Fruit fly (Drosophila melanogaster) whole organism, embryonic: ENCODE results near the gene CG34282.

Experiments used
- Atf6 ChIP-seq: fragments of 200-800 bp; sonication (Bioruptor generic); IDR thresholded peaks from 2 replicates; pipeline ENCODE4 v1.3.6; 2022; ENCODE audit warnings: missing biosample characterization, missing genetic modification characterization
- Blimp-1 ChIP-seq: fragments of 200-800 bp; sonication (Bioruptor generic); optimal IDR thresholded peaks from 3 replicates; lab custom pipeline; 2018; ENCODE audit warnings: missing biosample characterization, missing genetic modification characterization, mild to moderate bottlenecking, moderate library complexity, missing genetic modification reagents
- CG10431 ChIP-seq: fragments of 200-800 bp; sonication (Bioruptor generic); optimal IDR thresholded peaks from 3 replicates; lab custom pipeline; 2018; ENCODE audit warnings: missing biosample characterization, mild to moderate bottlenecking, missing genetic modification characterization
- CG10959 ChIP-seq: fragments of 200-800 bp; sonication (Bioruptor generic); IDR thresholded peaks from 2 replicates; pipeline ENCODE4 v1.3.6; 2022; ENCODE audit warnings: missing biosample characterization, missing genetic modification characterization
- CG12942 ChIP-seq: fragments of 200-800 bp; sonication (Bioruptor generic); optimal IDR thresholded peaks from 3 replicates; lab custom pipeline; 2016; ENCODE audit warnings: missing biosample characterization, missing genetic modification characterization
- CG13424 ChIP-seq: fragments of 200-800 bp; sonication (Bioruptor generic); optimal IDR thresholded peaks from 2 replicates; lab custom pipeline; 2019; ENCODE audit warnings: missing biosample characterization, mild to moderate bottlenecking, missing genetic modification characterization, moderate library complexity
- CG13775 ChIP-seq: fragments of 200-800 bp; sonication (Bioruptor generic); optimal IDR thresholded peaks from 3 replicates; lab custom pipeline; 2017; ENCODE audit warnings: missing biosample characterization, mild to moderate bottlenecking, missing genetic modification characterization
- CG14860 ChIP-seq: fragments of 200-800 bp; sonication (Bioruptor generic); IDR thresholded peaks from 3 replicates; pipeline ENCODE4 v1.3.6; 2022; ENCODE audit warnings: missing biosample characterization, missing genetic modification characterization; ENCODE audit not compliant: partially characterized antibody
- CG15011 ChIP-seq: fragments of 200-800 bp; sonication (Bioruptor generic); optimal IDR thresholded peaks from 3 replicates; lab custom pipeline; 2018; ENCODE audit warnings: missing biosample characterization, mild to moderate bottlenecking, missing genetic modification characterization
- CG15601 ChIP-seq: fragments of 200-800 bp; sonication (Bioruptor generic); optimal IDR thresholded peaks from 3 replicates; lab custom pipeline; 2019; ENCODE audit warnings: missing biosample characterization, mild to moderate bottlenecking, missing genetic modification characterization, moderate library complexity
- CG15696 ChIP-seq: fragments of 200-800 bp; sonication (Bioruptor generic); optimal IDR thresholded peaks from 2 replicates; lab custom pipeline; 2019; ENCODE audit warnings: missing biosample characterization, mild to moderate bottlenecking, missing genetic modification characterization, moderate library complexity
- CG1603 ChIP-seq: fragments of 200-800 bp; sonication (Bioruptor generic); optimal IDR thresholded peaks from 2 replicates; lab custom pipeline; 2019; ENCODE audit warnings: missing biosample characterization, mild to moderate bottlenecking, missing genetic modification characterization, moderate library complexity
- CG1647 ChIP-seq: fragments of 200-800 bp; sonication (Bioruptor generic); optimal IDR thresholded peaks from 3 replicates; lab custom pipeline; 2016; ENCODE audit warnings: missing biosample characterization, missing genetic modification characterization
- CG17385 ChIP-seq: fragments of 200-800 bp; sonication (Bioruptor generic); optimal IDR thresholded peaks from 3 replicates; lab custom pipeline; 2018; ENCODE audit warnings: missing biosample characterization, mild to moderate bottlenecking, missing genetic modification characterization
- CG17829 ChIP-seq: fragments of 200-800 bp; optimal IDR thresholded peaks from 2 replicates; lab custom pipeline; 2019; ENCODE audit warnings: missing biosample characterization, mild to moderate bottlenecking, missing genetic modification characterization, moderate library complexity
- CG30020 ChIP-seq: fragments of 200-800 bp; optimal IDR thresholded peaks from 2 replicates; lab custom pipeline; 2019; ENCODE audit warnings: missing biosample characterization, mild to moderate bottlenecking, missing genetic modification characterization, moderate library complexity
- CG33213 ChIP-seq: fragments of 200-800 bp; sonication (Bioruptor generic); optimal IDR thresholded peaks from 3 replicates; lab custom pipeline; 2016; ENCODE audit warnings: missing biosample characterization, missing genetic modification characterization
- CG33557 ChIP-seq: fragments of 200-800 bp; sonication (Bioruptor generic); optimal IDR thresholded peaks from 2 replicates; lab custom pipeline; 2019; ENCODE audit warnings: missing biosample characterization, mild to moderate bottlenecking, missing genetic modification characterization, moderate library complexity
- CG4328 ChIP-seq: fragments of 200-800 bp; sonication (Bioruptor generic); optimal IDR thresholded peaks from 3 replicates; lab custom pipeline; 2017; ENCODE audit warnings: missing biosample characterization, missing genetic modification reagents, missing genetic modification characterization
- CG6272 ChIP-seq: fragments of 200-800 bp; sonication (Bioruptor generic); IDR thresholded peaks from 2 replicates; pipeline ENCODE4 v1.3.6; 2022; ENCODE audit warnings: missing biosample characterization, missing genetic modification characterization
- CG8924 ChIP-seq: fragments of 200-800 bp; optimal IDR thresholded peaks from 3 replicates; lab custom pipeline; 2019; ENCODE audit warnings: missing biosample characterization, mild to moderate bottlenecking, missing genetic modification characterization, moderate library complexity
- CG9437 ChIP-seq: fragments of 200-800 bp; sonication (Bioruptor generic); optimal IDR thresholded peaks from 2 replicates; lab custom pipeline; 2018; ENCODE audit warnings: missing biosample characterization, mild to moderate bottlenecking, missing genetic modification characterization
- Doc3 ChIP-seq: fragments of 200-800 bp; sonication (Bioruptor generic); IDR thresholded peaks from 3 replicates; pipeline ENCODE4 v1.3.6; 2022; ENCODE audit warnings: missing biosample characterization, missing genetic modification characterization; ENCODE audit not compliant: partially characterized antibody
- ERR ChIP-seq: fragments of 200-800 bp; sonication (Bioruptor generic); optimal IDR thresholded peaks from 2 replicates; lab custom pipeline; 2016; ENCODE audit warnings: missing biosample characterization, missing genetic modification characterization
- H2.0 ChIP-seq: fragments of 200-800 bp; sonication (Bioruptor generic); IDR thresholded peaks from 2 replicates; pipeline ENCODE4 v1.3.6; 2022; ENCODE audit warnings: missing biosample characterization, missing genetic modification characterization
- HLHmδ ChIP-seq: fragments of 200-800 bp; sonication (Bioruptor generic); optimal IDR thresholded peaks from 2 replicates; lab custom pipeline; 2018; ENCODE audit warnings: missing biosample characterization, mild to moderate bottlenecking, missing genetic modification characterization, moderate library complexity
- MTF-1 ChIP-seq: fragments of 200-800 bp; sonication (Bioruptor generic); optimal IDR thresholded peaks from 2 replicates; lab custom pipeline; 2018; ENCODE audit warnings: missing biosample characterization, mild to moderate bottlenecking, missing genetic modification characterization, borderline replicate concordance
- Mes4 ChIP-seq: fragments of 200-800 bp; sonication (Bioruptor generic); optimal IDR thresholded peaks from 2 replicates; lab custom pipeline; 2016; ENCODE audit warnings: missing biosample characterization, missing genetic modification characterization
- NfI ChIP-seq: fragments of 200-800 bp; sonication (Bioruptor generic); optimal IDR thresholded peaks from 3 replicates; lab custom pipeline; 2018; ENCODE audit warnings: missing biosample characterization, mild to moderate bottlenecking, missing genetic modification characterization, moderate library complexity
- ato ChIP-seq: fragments of 200-800 bp; sonication (Bioruptor generic); IDR thresholded peaks from 2 replicates; pipeline ENCODE4 v1.3.6; 2022; ENCODE audit warnings: missing biosample characterization, missing genetic modification characterization; ENCODE audit not compliant: partially characterized antibody
- caup ChIP-seq: fragments of 200-800 bp; sonication (Bioruptor generic); optimal IDR thresholded peaks from 3 replicates; lab custom pipeline; 2017; ENCODE audit warnings: missing biosample characterization, mild to moderate bottlenecking, missing genetic modification characterization, moderate library complexity; ENCODE audit not compliant: severe bottlenecking
- dpn ChIP-seq, 2 experiments: fragments of 200-800 bp; sonication (Bioruptor generic); optimal IDR thresholded peaks; 3 replicates each; lab custom pipeline; 2016; ENCODE audit warnings: missing biosample characterization in 2 of 2, missing genetic modification characterization in 2 of 2
- ems ChIP-seq: fragments of 200-800 bp; sonication (Bioruptor generic); optimal IDR thresholded peaks from 3 replicates; lab custom pipeline; 2016; ENCODE audit warnings: missing biosample characterization, missing genetic modification characterization
- fru ChIP-seq: fragments of >200 bp; optimal IDR thresholded peaks from 2 replicates; lab custom pipeline; 2017
- grau ChIP-seq: fragments of 200-800 bp; optimal IDR thresholded peaks from 3 replicates; lab custom pipeline; 2019; ENCODE audit warnings: missing biosample characterization, mild to moderate bottlenecking, missing genetic modification characterization, moderate library complexity
- gt ChIP-seq: fragments of 200-800 bp; sonication (Bioruptor generic); IDR thresholded peaks from 2 replicates; pipeline ENCODE4 v1.3.6; 2022; ENCODE audit warnings: missing biosample characterization, missing genetic modification characterization
- lab ChIP-seq: fragments of 200-800 bp; sonication (Bioruptor generic); optimal IDR thresholded peaks from 3 replicates; lab custom pipeline; 2017; ENCODE audit warnings: missing biosample characterization, missing genetic modification characterization, mild to moderate bottlenecking, moderate library complexity, missing genetic modification reagents
- lmd ChIP-seq: fragments of 200-800 bp; sonication (Bioruptor generic); IDR thresholded peaks from 2 replicates; pipeline ENCODE4 v1.3.6; 2022; ENCODE audit warnings: missing biosample characterization, missing genetic modification characterization
- luna ChIP-seq: fragments of 200-800 bp; sonication (Bioruptor generic); optimal IDR thresholded peaks from 2 replicates; lab custom pipeline; 2016; ENCODE audit warnings: missing biosample characterization, missing genetic modification characterization
- p53 ChIP-seq: fragments of 200-800 bp; sonication (Bioruptor generic); optimal IDR thresholded peaks from 2 replicates; lab custom pipeline; 2016; ENCODE audit warnings: missing biosample characterization, missing genetic modification characterization
- pho ChIP-seq: fragments of 200-800 bp; sonication (Bioruptor generic); optimal IDR thresholded peaks from 2 replicates; lab custom pipeline; 2016; ENCODE audit warnings: missing biosample characterization, missing genetic modification characterization
- pita ChIP-seq: fragments of 200-800 bp; sonication (Bioruptor generic); optimal IDR thresholded peaks from 2 replicates; lab custom pipeline; 2017; ENCODE audit warnings: missing biosample characterization, mild to moderate bottlenecking, missing genetic modification characterization
- run ChIP-seq: fragments of 200-800 bp; sonication (Bioruptor generic); optimal IDR thresholded peaks from 3 replicates; lab custom pipeline; 2018; ENCODE audit warnings: missing biosample characterization, mild to moderate bottlenecking, missing genetic modification characterization
- sd ChIP-seq: fragments of 200-800 bp; sonication (Bioruptor generic); optimal IDR thresholded peaks from 3 replicates; lab custom pipeline; 2018; ENCODE audit warnings: missing biosample characterization, mild to moderate bottlenecking, missing genetic modification characterization, moderate library complexity
- stwl ChIP-seq: fragments of 200-800 bp; sonication (Bioruptor generic); optimal IDR thresholded peaks from 3 replicates; lab custom pipeline; 2018; ENCODE audit warnings: missing biosample characterization, mild to moderate bottlenecking, missing genetic modification characterization, moderate library complexity
- tup ChIP-seq: fragments of 200-800 bp; sonication (Bioruptor generic); optimal IDR thresholded peaks from 2 replicates; lab custom pipeline; 2016; ENCODE audit warnings: missing biosample characterization, mild to moderate bottlenecking, missing genetic modification characterization, moderate library complexity
- zf30C ChIP-seq: fragments of 200-800 bp; sonication (Bioruptor generic); optimal IDR thresholded peaks from 3 replicates; lab custom pipeline; 2018; ENCODE audit warnings: missing biosample characterization, mild to moderate bottlenecking, missing genetic modification characterization
- zfh2 ChIP-seq: fragments of 200-800 bp; sonication (Bioruptor generic); optimal IDR thresholded peaks from 2 replicates; lab custom pipeline; 2016; ENCODE audit warnings: missing biosample characterization, missing genetic modification characterization

Gene CG34282

DNA sequence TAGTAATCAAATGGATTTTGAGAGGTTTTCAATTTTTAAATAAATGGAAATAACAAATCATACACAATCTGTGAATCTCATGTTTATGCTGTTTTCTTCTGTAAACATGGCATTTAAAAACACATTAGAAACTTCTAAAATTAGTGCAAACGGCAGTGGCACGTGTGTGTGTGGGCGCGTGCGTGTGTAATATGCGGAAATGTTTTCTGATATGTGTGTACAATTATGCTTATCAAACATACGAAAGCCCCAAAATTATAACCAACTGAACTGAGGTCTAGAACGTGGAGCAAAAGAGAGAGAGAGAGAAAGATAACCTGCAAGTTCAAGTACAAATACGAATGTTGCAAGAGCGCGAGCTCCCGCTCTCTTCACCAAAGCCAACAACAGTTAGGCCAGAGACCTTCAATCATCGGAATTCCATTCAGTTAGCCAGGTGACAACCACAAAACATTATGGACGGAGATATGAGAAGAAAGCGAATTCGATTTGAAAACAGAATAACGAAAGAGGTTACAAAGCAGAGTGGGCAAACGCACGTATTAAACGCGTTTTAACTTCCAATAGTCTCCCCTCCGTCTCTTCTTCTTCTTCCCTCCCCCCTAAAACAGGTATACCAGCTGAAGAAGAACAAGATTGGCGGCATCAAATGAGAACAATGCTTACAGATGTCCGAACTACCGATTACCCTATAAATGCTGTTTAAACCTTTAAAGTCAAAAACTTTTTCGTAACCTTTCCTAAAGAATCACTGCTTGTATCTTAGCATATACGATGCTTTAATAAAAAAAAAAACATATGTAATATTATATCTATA lies 46.2 kb downstream of the CG34282 start (continued):
- TF ChIP-seq ems (GFP tag; lab: Kevin White, UChicago) (peak; percentile 83), CG13424 (tag; lab: Kevin White, UChicago) (peak; percentile 96), CG1603 (tag; lab: Kevin White, UChicago) (peak; percentile 92), grau (peak; percentile 96), dpn (GFP tag; optimal IDR thresholded peaks at IDR 0.05; lab: Kevin White, UChicago) (peak; percentile 89 to 96), HLHmδ (GFP tag; lab: Kevin White, UChicago) (no peak), Mes4 (GFP tag; lab: Kevin White, UChicago) (peak; percentile 55), H2.0 (GFP tag; lab: Robert Waterston, UW) (peak; percentile 94), Blimp-1 (GFP tag; lab: Kevin White, UChicago) (peak; percentile 96), CG14860 (no peak), zf30C (GFP tag; lab: Kevin White, UChicago) (no peak), CG17829 (peak; percentile 96), CG33213 (GFP tag; lab: Kevin White, UChicago) (peak; percentile 79), CG12942 (GFP tag; lab: Kevin White, UChicago) (peak; percentile 94), CG6272 (GFP tag; lab: Robert Waterston, UW) (peak; percentile 93), pho (GFP tag; lab: Kevin White, UChicago) (peak; percentile 84), p53 (peak; percentile 67), CG4328 (GFP tag; lab: Kevin White, UChicago) (peak; percentile 71), sd (tag; lab: Kevin White, UChicago) (peak; percentile 97), lmd (peak; percentile 97), CG15601 (tag; lab: Kevin White, UChicago) (peak; percentile 94), fru (no peak), luna (GFP tag; lab: Kevin White, UChicago) (peak; percentile 42), zfh2 (GFP tag; lab: Kevin White, UChicago) (peak; percentile 89), CG15696 (peak; percentile 79), CG10431 (GFP tag; lab: Kevin White, UChicago) (peak; percentile 87), CG15011 (GFP tag; lab: Kevin White, UChicago) (peak; percentile 94), Doc3 (GFP tag; lab: Robert Waterston, UW) (no peak), run (tag; lab: Kevin White, UChicago) (peak; percentile 80), MTF-1 (GFP tag; lab: Kevin White, UChicago) (peak; percentile 89), CG30020 (tag; lab: Kevin White, UChicago) (peak; percentile 76), tup (GFP tag; lab: Kevin White, UChicago) (peak; percentile 80), CG8924 (tag; lab: Kevin White, UChicago) (peak; percentile 98), CG33557 (GFP tag; lab: Kevin White, UChicago) (peak; percentile 89), stwl (tag; lab: Kevin White, UChicago) (peak; percentile 37), ato (GFP tag; lab: Robert Waterston, UW) (no peak), CG13775 (peak; percentile 95), lab (peak; percentile 99), ERR (GFP tag; lab: Kevin White, UChicago) (peak; percentile 60), caup (GFP tag; lab: Kevin White, UChicago) (peak; percentile 98), CG9437 (GFP tag; lab: Kevin White, UChicago) (peak; percentile 91), NfI (peak; percentile 96), CG1647 (GFP tag; lab: Kevin White, UChicago) (peak; percentile 93), Atf6 (GFP tag; lab: Robert Waterston, UW) (peak; percentile 98), CG17385 (peak; percentile 97), CG10959 (peak; percentile 92), pita (GFP tag; lab: Kevin White, UChicago) (no peak), gt (GFP tag; lab: Robert Waterston, UW) (peak; percentile 85)
